Fruit fly (Drosophila melanogaster) whole organism, prepupa: ENCODE data around the gene ssh.

Experiments
- Lpt ChIP-seq: fragments of 200-800 bp; sonication (Bioruptor generic); optimal IDR thresholded peaks from 3 replicates; lab custom pipeline; 2016; ENCODE audit warnings: missing biosample characterization, missing genetic modification characterization
- fkh ChIP-seq: fragments of 200-800 bp; sonication (Bioruptor generic); optimal IDR thresholded peaks from 3 replicates; lab custom pipeline; 2017; ENCODE audit warnings: missing biosample characterization, mild to moderate bottlenecking, missing genetic modification characterization, moderate library complexity
- pdm3 ChIP-seq: fragments of 200-800 bp; sonication (Bioruptor generic); optimal IDR thresholded peaks from 3 replicates; lab custom pipeline; 2016; ENCODE audit warnings: missing biosample characterization, missing genetic modification characterization

dm6 chr3R:24893320-24893955, 51.3 kb downstream of the ssh start:
- TF ChIP-seq Lpt (GFP tag; lab: Kevin White, UChicago) (peak; percentile 94), pdm3 (GFP tag; lab: Kevin White, UChicago) (peak; percentile 68), fkh (GFP tag; lab: Kevin White, UChicago) (peak; percentile 64)
